Fruit fly (Drosophila melanogaster) whole organism, larva: ENCODE measurements around the gene DIP-kappa.

Experiments used
- noc ChIP-seq: fragments of 200-800 bp; sonication (Bioruptor generic); optimal IDR thresholded peaks from 3 replicates; lab custom pipeline; 2019; ENCODE audit warnings: missing biosample characterization, mild to moderate bottlenecking, missing genetic modification characterization, moderate library complexity

The DIP-kappa gene

dm6 chr2L:13717121-13717520 is at the start of gene DIP-kappa:
DIP-kappa (minus strand) TSS chr2L:13717320.
- no peak for TF ChIP-seq noc (tag; lab: Kevin White, UChicago)

dm6 chr2L:13763144-13763543 is 46.0 kb upstream of the DIP-kappa start:
- no peak for TF ChIP-seq noc (tag; lab: Kevin White, UChicago)

dm6 chr2L:13746652-13747051 is 29.5 kb upstream of the DIP-kappa start, which contains the start of gene TM9SF4:
TM9SF4 (plus strand) TSS chr2L:13746952.
- no peak for TF ChIP-seq noc (tag; lab: Kevin White, UChicago)

dm6 chr2L:13735838-13736237 is 18.7 kb upstream of the DIP-kappa start, which contains the start of gene nur:
nur (plus strand) TSS chr2L:13736138.
- no peak for TF ChIP-seq noc (tag; lab: Kevin White, UChicago)

- TF ChIP-seq noc (tag; lab: Kevin White, UChicago), result no peak
Measured at dm6 chr2L:13732287-13732686, 15.2 kb upstream of the DIP-kappa start.

- TF ChIP-seq noc (tag; lab: Kevin White, UChicago), result no peak
Measured at dm6 chr2L:13723542-13723941, 6.4 kb upstream of the DIP-kappa start, which contains the start of gene CG9014. CG9014 (minus strand) TSS chr2L:13723642.

dm6 chr2L:13707915-13708314 is 9.2 kb downstream of the DIP-kappa start, which contains the start of gene Gpo3:
Gpo3 (plus strand) TSS chr2L:13708215.
- no peak for TF ChIP-seq noc (tag; lab: Kevin White, UChicago)

- no peak for TF ChIP-seq noc (tag; lab: Kevin White, UChicago)
Measured at dm6 chr2L:13699057-13699456, 18.1 kb downstream of the DIP-kappa start.

dm6 chr2L:13666017-13666667 is 51.0 kb downstream of the DIP-kappa start:
- TF ChIP-seq noc (tag; lab: Kevin White, UChicago), result no peak

dm6 chr2L:13665025-13665881 is 51.9 kb downstream of the DIP-kappa start, which contains the start of gene CG18507:
CG18507 (plus strand) TSS chr2L:13665525.
- no peak for TF ChIP-seq noc (tag; lab: Kevin White, UChicago)

dm6 chr2L:13641887-13642826 is 75.0 kb downstream of the DIP-kappa start, which contains the start of gene ics:
ics (minus strand) TSS chr2L:13642602.
- TF ChIP-seq noc (tag; lab: Kevin White, UChicago), result no peak

dm6 chr2L:13641046-13641445 is 76.1 kb downstream of the DIP-kappa start:
- no peak for TF ChIP-seq noc (tag; lab: Kevin White, UChicago)

- TF ChIP-seq noc (tag; lab: Kevin White, UChicago), result no peak
Measured at dm6 chr2L:13640502-13640949, 76.6 kb downstream of the DIP-kappa start.

dm6 chr2L:13629943-13630342 is 87.2 kb downstream of the DIP-kappa start:
- TF ChIP-seq noc (tag; lab: Kevin White, UChicago), result no peak
